Worm (Caenorhabditis elegans): Measurements from ENCODE around the gene madf-8.

ce11 chrIII:3677378-3677777 lies 26.7 kb upstream of the madf-8 start:
- TF ChIP-seq unc-39 (tag; optimal IDR thresholded peaks at IDR 0.05): no peak
- no peak for TF ChIP-seq nhr-76 (tag; optimal IDR thresholded peaks at IDR 0.05)
- TF ChIP-seq nhr-23 (tag; optimal IDR thresholded peaks at IDR 0.05): no peak

Measured in whole organism, L3 larva.